Worm (Caenorhabditis elegans) whole organism, mixed stage, embryonic: ENCODE data around the gene exc-13.
"Not testable (repeated sequence)": the region's sequence is repeated elsewhere in the genome, so short reads cannot be mapped to it uniquely, and the experiment has no call there.

Experiments used
- ceh-43 ChIP-seq: fragments of 200-800 bp; sonication (Bioruptor generic); optimal IDR thresholded peaks from 2 replicates; lab custom pipeline; 2018; ENCODE audit warnings: mild to moderate bottlenecking, missing genetic modification characterization, moderate library complexity, missing compliant biosample characterization
- mab-5 ChIP-seq: fragments of 150-350 bp; optimal IDR thresholded peaks from 2 replicates; lab custom pipeline; 2014; ENCODE audit warnings: missing biosample characterization, missing genetic modification characterization
- nhr-28 ChIP-seq: fragments of 150-350 bp; optimal IDR thresholded peaks from 2 replicates; lab custom pipeline; 2014; ENCODE audit warnings: missing biosample characterization, missing genetic modification characterization
- nhr-76 ChIP-seq: sonication (generic microtip); optimal IDR thresholded peaks from 2 replicates; lab custom pipeline; 2017; ENCODE audit warnings: missing biosample characterization, missing genetic modification characterization
- snpc-4 ChIP-seq: fragments of 150-350 bp; optimal IDR thresholded peaks from 2 replicates; lab custom pipeline; 2014; ENCODE audit warnings: missing biosample characterization, missing genetic modification characterization

- TF ChIP-seq mab-5 (tag; lab: Kevin White, UChicago); nhr-28; nhr-76; snpc-4 (tag; lab: Kevin White, UChicago); ceh-43 (GFP tag; lab: Kevin White, UChicago): not testable (repeated sequence)
Observed at ce11 chrV:7345494-7345893, 19.6 kb upstream of the exc-13 start, which contains the start of gene nhr-147.
